Worm (Caenorhabditis elegans): ENCODE results near the gene F21D9.1.

Gene F21D9.1

DNA sequence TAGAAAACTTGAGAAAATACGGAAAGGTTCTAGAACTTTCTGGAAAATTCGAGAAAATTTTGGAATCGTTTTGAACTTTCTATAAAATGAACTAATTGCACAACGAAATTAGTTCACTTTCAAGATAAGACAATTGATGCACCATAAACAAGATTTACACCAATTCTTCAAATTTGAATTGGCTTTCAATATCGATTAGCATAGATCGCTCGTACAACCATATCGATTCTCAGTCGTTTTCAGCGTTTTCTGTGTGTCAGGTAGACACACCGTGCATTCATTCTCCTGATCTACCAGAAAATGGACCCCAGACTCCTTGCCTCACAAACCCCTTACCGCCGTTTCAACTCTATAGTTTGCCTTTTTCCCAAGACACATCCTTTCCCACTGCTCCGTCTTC, 18.1 kb downstream of the F21D9.1 start, which contains the start of gene fbxb-117:
fbxb-117 (plus strand) TSS at position 301 of the 400 bp plus-strand sequence.
- TF ChIP-seq nhr-43 (tag; optimal IDR thresholded peaks at IDR 0.05; ENCODE audit: poor library complexity, severe bottlenecking) (no peak), skn-1 (tag; optimal IDR thresholded peaks at IDR 0.05) (no peak), elt-1 (tag; optimal IDR thresholded peaks at IDR 0.05) (no peak), sea-2 (GFP tag; optimal IDR thresholded peaks at IDR 0.05) (no peak), aly-2 (tag; optimal IDR thresholded peaks at IDR 0.05) (no peak), pqm-1 (tag; optimal IDR thresholded peaks at IDR 0.05) (no peak), nhr-25 (tag; optimal IDR thresholded peaks at IDR 0.05) (no peak), unc-62 (GFP tag; optimal IDR thresholded peaks at IDR 0.05) (no peak), unc-39 (tag; optimal IDR thresholded peaks at IDR 0.05) (no peak), nhr-12 (tag; optimal IDR thresholded peaks at IDR 0.05) (no peak), fkh-10 (GFP tag; optimal IDR thresholded peaks at IDR 0.05) (no peak), nhr-76 (tag; optimal IDR thresholded peaks at IDR 0.05) (no peak)

DNA sequence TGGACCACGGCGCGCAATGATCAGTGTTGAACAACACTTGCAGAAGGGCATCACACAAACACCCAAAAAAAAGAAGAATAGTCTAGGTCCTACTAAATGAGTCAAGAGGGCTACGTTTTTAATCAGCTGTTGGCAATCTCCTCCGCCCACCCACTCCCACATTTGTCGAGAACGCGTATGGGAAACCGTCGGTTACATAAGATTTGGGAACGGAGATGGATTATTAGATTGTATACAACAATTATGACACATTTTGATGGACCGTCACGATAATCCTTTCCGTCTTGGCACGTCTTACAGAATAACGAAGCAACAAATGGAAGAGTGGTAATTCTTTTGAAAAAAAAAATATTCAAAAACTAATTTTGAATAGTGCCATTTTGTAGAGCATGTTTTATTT, 21.7 kb downstream of the F21D9.1 start:
- TF ChIP-seq elt-1 (tag; optimal IDR thresholded peaks at IDR 0.05), result no peak
- TF ChIP-seq lin-15B (tag; optimal IDR thresholded peaks at IDR 0.05), result no peak
- no peak for TF ChIP-seq nhr-77 (tag; optimal IDR thresholded peaks at IDR 0.05)
- TF ChIP-seq nhr-43 (tag; optimal IDR thresholded peaks at IDR 0.05; ENCODE audit: poor library complexity, severe bottlenecking), result no peak
- no peak for TF ChIP-seq zag-1 (tag; optimal IDR thresholded peaks at IDR 0.05)
- no peak for TF ChIP-seq unc-62 (GFP tag; optimal IDR thresholded peaks at IDR 0.05)
- no peak for TF ChIP-seq nhr-23 (tag; optimal IDR thresholded peaks at IDR 0.05)
- TF ChIP-seq nhr-28 (tag; optimal IDR thresholded peaks at IDR 0.05), result no peak
- no peak for TF ChIP-seq egl-5 (tag; optimal IDR thresholded peaks at IDR 0.05)
- TF ChIP-seq ceh-9 (tag; optimal IDR thresholded peaks at IDR 0.05), result no peak

DNA sequence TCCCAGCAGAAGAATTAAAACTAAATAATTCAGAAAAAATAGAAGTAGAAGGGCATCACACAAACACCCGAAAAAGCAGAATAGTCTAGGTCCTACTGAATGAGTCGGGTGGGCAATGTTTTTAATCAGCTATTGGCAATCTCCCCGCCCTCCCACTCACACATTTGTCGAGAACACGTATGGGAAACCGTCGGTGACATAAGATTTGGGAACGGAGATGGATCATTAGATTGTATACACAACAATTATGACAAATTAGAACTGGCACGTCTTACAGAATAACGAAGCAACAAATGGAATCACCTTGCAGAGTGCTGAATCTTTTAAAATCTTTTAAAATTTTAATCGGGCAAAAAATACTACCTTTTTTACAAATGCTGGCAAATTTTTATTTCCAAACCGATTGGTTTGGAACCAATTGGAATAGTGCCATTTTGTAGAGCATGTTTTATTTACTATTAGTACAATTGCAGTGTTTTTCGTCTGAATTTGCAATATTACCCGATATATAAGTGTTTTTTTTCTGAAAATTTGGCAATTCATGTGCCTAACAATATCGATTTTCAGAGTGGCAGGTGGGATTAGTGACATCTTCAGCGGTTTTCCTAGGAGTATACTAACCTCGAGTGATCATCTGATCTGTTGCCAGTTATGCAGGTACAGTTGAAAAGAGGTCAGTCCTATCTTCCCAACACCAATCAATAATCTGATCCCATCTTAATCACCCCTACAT, 24.0 kb downstream of the F21D9.1 start, which contains the start of the genes F55C9.3 and fbxb-57:
F55C9.3 (minus strand) TSS at position 101 of the 733 bp plus-strand sequence.
fbxb-57 (plus strand) TSS at position 683 of the 733 bp plus-strand sequence.
- TF ChIP-seq nhr-11 (tag; optimal IDR thresholded peaks at IDR 0.05) (no peak), elt-3 (tag; optimal IDR thresholded peaks at IDR 0.05) (no peak), ceh-16 (tag; optimal IDR thresholded peaks at IDR 0.05) (no peak), zag-1 (tag; optimal IDR thresholded peaks at IDR 0.05) (no peak), unc-39 (tag; optimal IDR thresholded peaks at IDR 0.05) (no peak), nfya-1 (tag; optimal IDR thresholded peaks at IDR 0.05; ENCODE audit: insufficient read depth) (no peak), aly-2 (tag; optimal IDR thresholded peaks at IDR 0.05) (no peak), R02D3.7 (tag; optimal IDR thresholded peaks at IDR 0.05) (no peak), skn-1 (tag; optimal IDR thresholded peaks at IDR 0.05) (no peak), lin-39 (tag; optimal IDR thresholded peaks at IDR 0.05) (no peak), daf-12 (tag; optimal IDR thresholded peaks at IDR 0.05) (no peak)

DNA sequence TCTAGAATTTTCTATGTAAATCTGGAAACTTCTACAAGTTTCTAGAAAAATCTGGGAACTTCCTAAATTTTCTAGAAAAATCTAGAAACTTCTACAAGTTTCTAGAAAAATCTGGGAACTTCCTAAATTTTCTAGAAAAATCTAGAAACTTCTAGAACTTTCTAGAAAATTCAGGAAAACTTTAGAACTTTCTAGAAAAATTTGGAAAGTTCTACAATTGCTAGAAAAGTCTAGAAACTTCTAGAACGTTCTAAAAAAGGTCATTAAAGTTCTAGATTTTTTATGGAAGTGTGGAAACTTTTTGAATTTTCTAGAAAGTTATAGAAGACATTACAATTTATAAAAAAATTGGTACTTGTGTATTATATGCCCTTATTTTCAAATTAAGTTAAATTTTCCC, 28.8 kb downstream of the F21D9.1 start, which contains the start of gene F55C9.5:
F55C9.5 (minus strand) TSS at position 101 of the 400 bp plus-strand sequence.
- no peak for TF ChIP-seq nhr-43 (tag; optimal IDR thresholded peaks at IDR 0.05; ENCODE audit: poor library complexity, severe bottlenecking)
- TF ChIP-seq zag-1 (tag; optimal IDR thresholded peaks at IDR 0.05), result no peak
- no peak for TF ChIP-seq nfya-1 (tag; optimal IDR thresholded peaks at IDR 0.05; ENCODE audit: insufficient read depth)
- TF ChIP-seq pha-4 (tag; optimal IDR thresholded peaks at IDR 0.05), result no peak
- no peak for TF ChIP-seq daf-12 (tag; optimal IDR thresholded peaks at IDR 0.05)
- TF ChIP-seq hmg-11 (tag; optimal IDR thresholded peaks at IDR 0.05), result no peak
- no peak for TF ChIP-seq lsy-12 (tag; optimal IDR thresholded peaks at IDR 0.05)
- TF ChIP-seq ceh-9 (tag; optimal IDR thresholded peaks at IDR 0.05), result no peak
- TF ChIP-seq nhr-67 (tag; optimal IDR thresholded peaks at IDR 0.05), result no peak
- TF ChIP-seq egl-27 (tag; optimal IDR thresholded peaks at IDR 0.05), result no peak
- TF ChIP-seq nhr-12 (tag; optimal IDR thresholded peaks at IDR 0.05), result no peak
- TF ChIP-seq ceh-16 (tag; optimal IDR thresholded peaks at IDR 0.05), result no peak
- no peak for TF ChIP-seq elt-3 (tag; optimal IDR thresholded peaks at IDR 0.05)
- no peak for TF ChIP-seq nhr-76 (tag; optimal IDR thresholded peaks at IDR 0.05)
- no peak for TF ChIP-seq nhr-28 (tag; optimal IDR thresholded peaks at IDR 0.05)

DNA sequence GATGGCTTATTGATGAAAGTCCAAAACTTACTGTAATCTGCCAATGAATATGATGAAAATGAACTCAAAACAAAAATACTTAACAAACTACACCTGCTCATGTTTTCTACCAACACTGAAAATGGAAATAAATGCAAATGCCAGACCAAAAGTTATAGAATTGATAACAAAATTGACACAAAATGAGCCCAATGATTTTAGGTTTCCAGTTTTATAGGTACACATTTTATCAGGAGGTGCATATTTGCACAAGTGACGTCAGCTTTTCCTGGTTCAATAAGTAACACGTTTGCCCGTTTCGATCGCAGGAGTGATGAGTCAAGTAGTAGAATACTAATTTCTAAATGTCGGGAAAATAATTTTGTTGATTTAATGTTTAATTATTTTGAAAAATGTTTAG, 32.5 kb downstream of the F21D9.1 start, which contains the start of gene F55C9.6:
F55C9.6 (minus strand) TSS at position 101 of the 400 bp plus-strand sequence.
- TF ChIP-seq lsy-12 (tag; optimal IDR thresholded peaks at IDR 0.05) (no peak), ztf-4 (tag; optimal IDR thresholded peaks at IDR 0.05) (no peak), mml-1 (tag; optimal IDR thresholded peaks at IDR 0.05) (no peak), zag-1 (tag; optimal IDR thresholded peaks at IDR 0.05) (no peak), pqm-1 (tag; optimal IDR thresholded peaks at IDR 0.05) (no peak), fos-1 (tag; optimal IDR thresholded peaks at IDR 0.05) (no peak), fkh-10 (GFP tag; optimal IDR thresholded peaks at IDR 0.05) (no peak), elt-1 (tag; optimal IDR thresholded peaks at IDR 0.05) (no peak)
